Worm (Caenorhabditis elegans) whole organism, L4/young adult: Measurements from ENCODE around the gene C46F4.3.

Experiments used
- W03F9.2 ChIP-seq: fragments of 150-350 bp; optimal IDR thresholded peaks from 2 replicates; lab custom pipeline; 2014; ENCODE audit warnings: missing biosample characterization, missing genetic modification characterization
- dao-5 ChIP-seq: sonication (generic microtip); optimal IDR thresholded peaks from 2 replicates; lab custom pipeline; 2016; ENCODE audit warnings: missing genotype, missing genetic modification characterization, moderate library complexity, missing compliant biosample characterization
- him-1 ChIP-seq: sonication (generic microtip); optimal IDR thresholded peaks from 2 replicates; lab custom pipeline; 2016; ENCODE audit warnings: missing genotype, missing genetic modification reagents, missing genetic modification characterization, missing compliant biosample characterization

ce11 chrX:5983267-5983666 is 47.7 kb downstream of the C46F4.3 start:
- no peak for TF ChIP-seq him-1 (tag; lab: Kevin White, UChicago)
- no peak for TF ChIP-seq W03F9.2 (tag; lab: Kevin White, UChicago)
- TF ChIP-seq dao-5 (tag; lab: Kevin White, UChicago) = no peak
